Worm (Caenorhabditis elegans) whole organism, L3 larva: ENCODE data around the gene C35D10.10.

ENCODE experiments used
- daf-12 ChIP-seq: fragments of 150-350 bp; optimal IDR thresholded peaks from 2 replicates; lab custom pipeline; 2014; ENCODE audit warnings: missing biosample characterization, missing genetic modification reagents, missing genetic modification characterization
- lsy-12 ChIP-seq: sonication (generic microtip); optimal IDR thresholded peaks from 2 replicates; lab custom pipeline; 2016; ENCODE audit warnings: mild to moderate bottlenecking, missing genetic modification characterization, missing compliant biosample characterization
- nhr-12 ChIP-seq: fragments of 150-350 bp; optimal IDR thresholded peaks from 2 replicates; lab custom pipeline; 2014; ENCODE audit warnings: missing biosample characterization, missing genetic modification characterization
- nhr-28 ChIP-seq: fragments of 150-350 bp; optimal IDR thresholded peaks from 2 replicates; lab custom pipeline; 2014; ENCODE audit warnings: missing biosample characterization, missing genetic modification characterization
- snpc-4 ChIP-seq: fragments of 150-350 bp; optimal IDR thresholded peaks from 2 replicates; lab custom pipeline; 2014; ENCODE audit warnings: missing biosample characterization, missing genetic modification characterization

ce11 chrIII:4893540-4893939 is 31.9 kb upstream of the C35D10.10 start, which contains the start of gene F26F4.6:
- no peak for TF ChIP-seq lsy-12 (tag; lab: Kevin White, UChicago)
- no peak for TF ChIP-seq daf-12 (tag; lab: Kevin White, UChicago)
- TF ChIP-seq nhr-28: no peak
- TF ChIP-seq nhr-12 (tag; lab: Kevin White, UChicago): no peak
- TF ChIP-seq snpc-4 (tag; lab: Kevin White, UChicago): no peak
